Fruit fly (Drosophila melanogaster) whole organism, wandering third instar larva: ENCODE results near the gene CG2157.

Experiments
- Myc ChIP-seq: fragments of >200 bp; optimal IDR thresholded peaks from 2 replicates; lab custom pipeline; 2017
- dsf ChIP-seq: sonication (Bioruptor generic); optimal IDR thresholded peaks from 2 replicates; lab custom pipeline; 2016; ENCODE audit warnings: missing biosample characterization, missing genetic modification characterization, borderline replicate concordance

DNA sequence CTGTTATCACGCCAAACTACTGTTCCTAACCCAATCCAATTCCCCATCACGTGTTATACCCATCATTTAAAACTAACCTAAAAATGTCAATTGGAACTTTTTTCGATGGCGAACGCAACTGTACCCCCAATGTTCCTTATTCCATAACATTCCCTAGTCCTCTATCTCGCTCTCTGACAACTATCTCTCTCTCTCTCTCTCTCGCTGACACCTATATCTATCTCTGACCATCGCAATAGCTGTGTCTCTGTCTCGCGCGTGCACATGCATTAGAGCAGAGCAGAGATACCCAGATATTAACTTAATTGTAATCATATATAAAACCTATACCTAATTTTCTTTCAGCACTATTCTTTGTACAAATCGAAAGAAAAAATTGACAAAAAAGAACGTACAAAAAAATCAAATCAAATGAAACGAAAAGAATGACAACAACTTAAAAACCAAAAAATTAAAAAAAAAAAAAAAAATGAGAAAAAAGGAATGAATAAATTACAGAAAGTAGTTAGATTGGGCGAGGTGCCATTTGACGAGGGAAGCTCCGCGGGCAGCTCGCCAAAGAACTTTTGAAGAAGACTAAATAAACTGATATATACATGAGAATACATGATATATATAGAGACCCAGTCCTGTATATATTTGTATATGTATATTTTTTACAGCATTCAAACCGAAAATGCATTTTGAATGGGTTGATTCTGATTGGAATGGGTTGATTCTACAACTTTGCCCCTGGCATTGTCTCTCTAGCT, 3.3 kb upstream of the CG2157 start:
- TF ChIP-seq dsf (GFP tag; lab: Kevin White, UChicago) (no peak), Myc (no peak)
